Worm (Caenorhabditis elegans) whole organism, mixed stage, embryonic: Measurements from ENCODE around the gene gcy-20.

Experiments used
- M03D4.4 ChIP-seq: sonication (generic microtip); optimal IDR thresholded peaks from 2 replicates; lab custom pipeline; 2017; ENCODE audit warnings: mild to moderate bottlenecking, missing genetic modification characterization, missing compliant biosample characterization
- bed-3 ChIP-seq: fragments of 200-800 bp; sonication (Bioruptor generic); optimal IDR thresholded peaks from 3 replicates; lab custom pipeline; 2018; ENCODE audit warnings: mild to moderate bottlenecking, missing genetic modification characterization, moderate library complexity, missing compliant biosample characterization
- blmp-1 ChIP-seq: fragments of 150-350 bp; optimal IDR thresholded peaks from 2 replicates; lab custom pipeline; 2014; ENCODE audit warnings: missing biosample characterization, missing genetic modification characterization
- ceh-39 ChIP-seq: fragments of 150-350 bp; optimal IDR thresholded peaks from 2 replicates; lab custom pipeline; 2014; ENCODE audit warnings: missing biosample characterization, missing genetic modification characterization
- ceh-43 ChIP-seq: fragments of 200-800 bp; sonication (Bioruptor generic); optimal IDR thresholded peaks from 2 replicates; lab custom pipeline; 2018; ENCODE audit warnings: mild to moderate bottlenecking, missing genetic modification characterization, moderate library complexity, missing compliant biosample characterization
- ceh-83 ChIP-seq: fragments of 200-800 bp; sonication (Bioruptor generic); optimal IDR thresholded peaks from 2 replicates; lab custom pipeline; 2018; ENCODE audit warnings: mild to moderate bottlenecking, missing genetic modification characterization, missing compliant biosample characterization
- ces-1 ChIP-seq: fragments of 150-350 bp; optimal IDR thresholded peaks from 2 replicates; lab custom pipeline; 2014; ENCODE audit warnings: missing biosample characterization, missing genetic modification reagents, missing genetic modification characterization
- cnd-1 ChIP-seq: fragments of 200-800 bp; sonication (Bioruptor generic); optimal IDR thresholded peaks from 2 replicates; lab custom pipeline; 2018; ENCODE audit warnings: mild to moderate bottlenecking, missing genetic modification characterization, missing compliant biosample characterization
- drap-1 ChIP-seq: fragments of 200-800 bp; sonication (Bioruptor generic); optimal IDR thresholded peaks from 3 replicates; lab custom pipeline; 2018; ENCODE audit warnings: mild to moderate bottlenecking, missing genetic modification characterization, missing compliant biosample characterization
- elt-1 ChIP-seq: sonication (generic microtip); optimal IDR thresholded peaks from 2 replicates; lab custom pipeline; 2017; ENCODE audit warnings: missing genetic modification characterization, mild to moderate bottlenecking, missing compliant biosample characterization, antibody characterized with exemption, moderate library complexity, borderline replicate concordance; ENCODE audit not compliant: insufficient read depth
- elt-3 ChIP-seq: fragments of 150-350 bp; optimal IDR thresholded peaks from 2 replicates; lab custom pipeline; 2014; ENCODE audit warnings: missing biosample characterization, missing genetic modification characterization
- flh-1 ChIP-seq: fragments of 200-800 bp; sonication (Bioruptor generic); optimal IDR thresholded peaks from 2 replicates; lab custom pipeline; 2018; ENCODE audit warnings: mild to moderate bottlenecking, missing genetic modification characterization, moderate library complexity, missing compliant biosample characterization
- ham-2 ChIP-seq: fragments of 200-800 bp; sonication (Bioruptor generic); optimal IDR thresholded peaks from 2 replicates; lab custom pipeline; 2018; ENCODE audit warnings: mild to moderate bottlenecking, missing genetic modification characterization, missing compliant biosample characterization
- hlh-1 ChIP-seq: fragments of 150-350 bp; optimal IDR thresholded peaks from 2 replicates; lab custom pipeline; 2014; ENCODE audit warnings: missing biosample characterization, missing genetic modification reagents, missing genetic modification characterization
- lin-13 ChIP-seq: fragments of 150-350 bp; optimal IDR thresholded peaks from 2 replicates; lab custom pipeline; 2014; ENCODE audit warnings: missing biosample characterization, missing genetic modification characterization
- lin-32 ChIP-seq: fragments of 200-800 bp; sonication (Bioruptor generic); optimal IDR thresholded peaks from 2 replicates; lab custom pipeline; 2018; ENCODE audit warnings: mild to moderate bottlenecking, missing genetic modification characterization, missing compliant biosample characterization
- lsy-2 ChIP-seq: fragments of 150-350 bp; optimal IDR thresholded peaks from 2 replicates; lab custom pipeline; 2014; ENCODE audit warnings: missing biosample characterization, missing genetic modification characterization
- mab-5 ChIP-seq: fragments of 150-350 bp; optimal IDR thresholded peaks from 2 replicates; lab custom pipeline; 2014; ENCODE audit warnings: missing biosample characterization, missing genetic modification characterization
- mep-1 ChIP-seq: fragments of 150-350 bp; optimal IDR thresholded peaks from 2 replicates; lab custom pipeline; 2017; ENCODE audit warnings: missing biosample characterization, missing genetic modification reagents, missing genetic modification characterization, inconsistent platforms
- nhr-12 ChIP-seq: fragments of 150-350 bp; optimal IDR thresholded peaks from 2 replicates; lab custom pipeline; 2014; ENCODE audit warnings: missing biosample characterization, missing genetic modification characterization
- nhr-2 ChIP-seq: fragments of 150-350 bp; optimal IDR thresholded peaks from 2 replicates; lab custom pipeline; 2014; ENCODE audit warnings: missing biosample characterization, missing genetic modification characterization
- nhr-237 ChIP-seq: fragments of 150-350 bp; optimal IDR thresholded peaks from 2 replicates; lab custom pipeline; 2014; ENCODE audit warnings: missing biosample characterization, missing genetic modification characterization
- nhr-28 ChIP-seq: fragments of 150-350 bp; optimal IDR thresholded peaks from 2 replicates; lab custom pipeline; 2014; ENCODE audit warnings: missing biosample characterization, missing genetic modification characterization
- sem-2 ChIP-seq: fragments of 200-800 bp; sonication (Bioruptor generic); optimal IDR thresholded peaks from 2 replicates; lab custom pipeline; 2018; ENCODE audit warnings: mild to moderate bottlenecking, missing genetic modification characterization, missing compliant biosample characterization
- snpc-4 ChIP-seq: fragments of 150-350 bp; optimal IDR thresholded peaks from 2 replicates; lab custom pipeline; 2014; ENCODE audit warnings: missing biosample characterization, missing genetic modification characterization
- sptf-1 ChIP-seq: sonication (generic microtip); optimal IDR thresholded peaks from 2 replicates; lab custom pipeline; 2017; ENCODE audit warnings: mild to moderate bottlenecking, missing genetic modification characterization, moderate library complexity, missing compliant biosample characterization
- tbx-8 ChIP-seq: fragments of 200-800 bp; sonication (Bioruptor generic); optimal IDR thresholded peaks from 2 replicates; lab custom pipeline; 2018; ENCODE audit warnings: mild to moderate bottlenecking, missing genetic modification characterization, moderate library complexity, missing compliant biosample characterization
- unc-120 ChIP-seq: sonication (generic microtip); optimal IDR thresholded peaks from 2 replicates; lab custom pipeline; 2017; ENCODE audit warnings: missing genetic modification characterization, missing compliant biosample characterization; ENCODE audit not compliant: poor library complexity, severe bottlenecking
- unc-62 ChIP-seq: fragments of 150-350 bp; optimal IDR thresholded peaks from 2 replicates; lab custom pipeline; 2014; ENCODE audit warnings: missing biosample characterization, missing genetic modification reagents, missing genetic modification characterization
- zip-8 ChIP-seq: fragments of 150-350 bp; optimal IDR thresholded peaks from 2 replicates; lab custom pipeline; 2014; ENCODE audit warnings: missing biosample characterization, missing genetic modification characterization
- ztf-11 ChIP-seq: fragments of 150-350 bp; optimal IDR thresholded peaks from 2 replicates; lab custom pipeline; 2014; ENCODE audit warnings: missing biosample characterization, missing genetic modification characterization

Gene gcy-20

ce11 chrV:16235135-16235534 lies 18.5 kb downstream of the gcy-20 start, which contains the start of gene F21H7.3:
Gene F21H7.3, minus strand, starts transcription at chrV:16235235.
- TF ChIP-seq drap-1 (GFP tag; lab: Kevin White, UChicago) (no peak), snpc-4 (tag; lab: Kevin White, UChicago) (no peak), ces-1 (no peak), lin-32 (GFP tag; lab: Kevin White, UChicago) (no peak), tbx-8 (no peak), flh-1 (GFP tag; lab: Kevin White, UChicago) (no peak), hlh-1 (no peak), ceh-43 (GFP tag; lab: Kevin White, UChicago) (no peak), sptf-1 (no peak), ham-2 (GFP tag; lab: Kevin White, UChicago) (no peak), zip-8 (no peak), ceh-83 (GFP tag; lab: Kevin White, UChicago) (no peak), lin-13 (tag; lab: Kevin White, UChicago) (no peak), nhr-237 (tag; lab: Kevin White, UChicago) (no peak), mep-1 (tag; lab: Kevin White, UChicago) (no peak), nhr-12 (tag; lab: Kevin White, UChicago) (no peak), ztf-11 (tag; lab: Kevin White, UChicago) (no peak)

ce11 chrV:16233624-16234023 lies 20.0 kb downstream of the gcy-20 start, which contains the start of gene clec-233:
Gene clec-233, plus strand, starts transcription at chrV:16233924.
- no peak for TF ChIP-seq unc-62 (GFP tag; lab: Kevin White, UChicago)
- TF ChIP-seq sem-2 (GFP tag; lab: Kevin White, UChicago) = no peak

DNA sequence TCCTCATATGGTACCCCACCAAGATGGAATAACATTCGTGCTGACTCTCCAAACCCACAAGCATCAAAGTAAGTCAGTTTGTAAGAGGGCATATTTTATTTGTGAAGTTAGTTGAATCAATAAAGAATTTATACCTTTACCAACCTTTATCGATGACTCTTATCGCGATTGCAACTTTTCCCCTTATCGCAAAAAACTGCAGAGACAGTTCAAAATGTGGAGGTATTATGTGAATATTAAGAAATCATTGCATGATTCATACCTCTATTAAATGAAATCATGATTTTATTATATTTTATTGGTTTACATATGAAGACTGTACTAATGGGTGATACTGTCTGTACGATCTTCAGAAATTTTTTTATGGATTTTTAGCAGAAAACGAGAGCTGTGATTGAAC lies 21.4 kb downstream of the gcy-20 start, which contains the start of gene gst-22:
Gene gst-22, minus strand, starts transcription at position 103 of the 400 bp plus-strand sequence.
- no peak for TF ChIP-seq lin-32 (GFP tag; lab: Kevin White, UChicago)
- TF ChIP-seq snpc-4 (tag; lab: Kevin White, UChicago) = no peak
- no peak for TF ChIP-seq bed-3 (GFP tag; lab: Kevin White, UChicago)
- TF ChIP-seq unc-120 (tag; lab: Kevin White, UChicago) = no peak
- no peak for TF ChIP-seq zip-8
- no peak for TF ChIP-seq ceh-39 (tag; lab: Kevin White, UChicago)
- TF ChIP-seq nhr-12 (tag; lab: Kevin White, UChicago) = no peak
- no peak for TF ChIP-seq lsy-2 (tag; lab: Kevin White, UChicago)
- TF ChIP-seq ceh-83 (GFP tag; lab: Kevin White, UChicago) = no peak
- TF ChIP-seq blmp-1 = no peak
- TF ChIP-seq ztf-11 (tag; lab: Kevin White, UChicago) = no peak
- TF ChIP-seq M03D4.4 (tag; lab: Kevin White, UChicago) = no peak
- no peak for TF ChIP-seq ces-1
- no peak for TF ChIP-seq lin-13 (tag; lab: Kevin White, UChicago)
- TF ChIP-seq elt-3 (tag; lab: Kevin White, UChicago) = no peak
- TF ChIP-seq ceh-43 (GFP tag; lab: Kevin White, UChicago) = no peak

- TF ChIP-seq hlh-1 = no peak
- no peak for TF ChIP-seq bed-3 (GFP tag; lab: Kevin White, UChicago)
- no peak for TF ChIP-seq nhr-2 (tag; lab: Kevin White, UChicago)
- no peak for TF ChIP-seq mab-5 (tag; lab: Kevin White, UChicago)
- no peak for TF ChIP-seq cnd-1 (tag; lab: Kevin White, UChicago)
- TF ChIP-seq flh-1 (GFP tag; lab: Kevin White, UChicago) = no peak
- no peak for TF ChIP-seq nhr-12 (tag; lab: Kevin White, UChicago)
- TF ChIP-seq ceh-83 (GFP tag; lab: Kevin White, UChicago) = no peak
- TF ChIP-seq zip-8 = no peak
- TF ChIP-seq drap-1 (GFP tag; lab: Kevin White, UChicago) = no peak
- no peak for TF ChIP-seq ham-2 (GFP tag; lab: Kevin White, UChicago)
- no peak for TF ChIP-seq elt-1 (tag; lab: Kevin White, UChicago)
- no peak for TF ChIP-seq unc-120 (tag; lab: Kevin White, UChicago)
- TF ChIP-seq mep-1 (tag; lab: Kevin White, UChicago) = no peak
- TF ChIP-seq ztf-11 (tag; lab: Kevin White, UChicago) = no peak
- no peak for TF ChIP-seq nhr-28 (tag; lab: Kevin White, UChicago)
Observed at ce11 chrV:16229896-16230295, 23.7 kb downstream of the gcy-20 start, which contains the start of the genes F21H7.2 and F21H7.12. Gene F21H7.2, minus strand, starts transcription at chrV:16229996. Gene F21H7.12, plus strand, starts transcription at chrV:16230165.
